Worm (Caenorhabditis elegans): ENCODE results near the gene lact-4.

DNA sequence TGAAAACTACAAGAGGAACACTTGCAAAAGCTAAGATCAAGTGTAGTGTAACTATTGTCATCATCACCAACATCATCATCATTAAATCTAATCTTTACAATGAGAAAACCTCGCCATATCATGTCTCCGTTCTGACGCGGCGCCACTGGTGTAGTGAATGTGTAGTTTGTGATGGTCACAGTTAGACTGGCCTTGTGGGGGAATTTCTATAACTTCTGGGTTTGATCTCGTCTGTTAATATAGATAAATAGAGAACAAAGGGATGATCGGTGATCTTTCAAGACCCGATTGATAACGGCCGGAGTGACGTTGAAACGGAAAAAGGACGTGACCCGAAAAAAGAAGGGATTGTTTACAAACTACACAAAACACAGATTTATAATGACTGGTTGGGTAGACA, 39.5 kb downstream of the lact-4 start:
- TF ChIP-seq W03F9.2 (tag; optimal IDR thresholded peaks at IDR 0.05), result no peak
- no peak for TF ChIP-seq him-1 (tag; optimal IDR thresholded peaks at IDR 0.05)
- TF ChIP-seq dao-5 (tag; optimal IDR thresholded peaks at IDR 0.05), result no peak

All from whole organism, L4/young adult.